Fruit fly (Drosophila melanogaster) whole organism, embryonic: Measurements from ENCODE around the gene mav.
A peak's percentile ranks its signal among the peaks of the same experiment; 100 is the strongest.

Source experiments
- ATbp ChIP-seq: fragments of 200-800 bp; sonication (Bioruptor generic); optimal IDR thresholded peaks from 2 replicates; lab custom pipeline; 2017; ENCODE audit warnings: missing biosample characterization, mild to moderate bottlenecking, missing genetic modification characterization, missing genetic modification reagents
- CG11723 ChIP-seq: fragments of 200-800 bp; sonication (Bioruptor generic); optimal IDR thresholded peaks from 2 replicates; lab custom pipeline; 2017; ENCODE audit warnings: missing biosample characterization, mild to moderate bottlenecking, missing genetic modification characterization
- CG12299 ChIP-seq: fragments of 200-800 bp; sonication (Bioruptor generic); optimal IDR thresholded peaks from 2 replicates; lab custom pipeline; 2018; ENCODE audit warnings: missing biosample characterization, mild to moderate bottlenecking, missing genetic modification characterization
- CG12769 ChIP-seq: fragments of 200-800 bp; sonication (Bioruptor generic); optimal IDR thresholded peaks from 2 replicates; lab custom pipeline; 2019; ENCODE audit warnings: missing biosample characterization, mild to moderate bottlenecking, missing genetic modification characterization, moderate library complexity
- CG17359 ChIP-seq: fragments of 200-800 bp; sonication (Bioruptor generic); optimal IDR thresholded peaks from 3 replicates; lab custom pipeline; 2018; ENCODE audit warnings: missing biosample characterization, mild to moderate bottlenecking, missing genetic modification characterization, moderate library complexity
- CG17802 ChIP-seq: fragments of 200-800 bp; sonication (Bioruptor generic); optimal IDR thresholded peaks from 2 replicates; lab custom pipeline; 2018; ENCODE audit warnings: missing biosample characterization, mild to moderate bottlenecking, missing genetic modification characterization, moderate library complexity
- CG17912 ChIP-seq: fragments of 200-800 bp; sonication (Bioruptor generic); optimal IDR thresholded peaks from 2 replicates; lab custom pipeline; 2018; ENCODE audit warnings: missing biosample characterization, mild to moderate bottlenecking, missing genetic modification characterization
- CG18262 ChIP-seq: fragments of 200-800 bp; optimal IDR thresholded peaks from 3 replicates; lab custom pipeline; 2019; ENCODE audit warnings: missing biosample characterization, mild to moderate bottlenecking, missing genetic modification characterization, moderate library complexity
- CG2199 ChIP-seq: fragments of 200-800 bp; sonication (Bioruptor generic); IDR thresholded peaks from 3 replicates; pipeline ENCODE4 v1.3.6; 2022; ENCODE audit warnings: missing biosample characterization, missing genetic modification characterization
- CG6254 ChIP-seq: fragments of 200-800 bp; sonication (Bioruptor generic); optimal IDR thresholded peaks from 3 replicates; lab custom pipeline; 2017; ENCODE audit warnings: mild to moderate bottlenecking, missing biosample characterization, missing genetic modification reagents, missing genetic modification characterization
- CG7357 ChIP-seq: fragments of 200-800 bp; sonication (Bioruptor generic); IDR thresholded peaks from 3 replicates; pipeline ENCODE4 v1.3.6; 2022; ENCODE audit warnings: missing biosample characterization, missing genetic modification characterization
- CG7556 ChIP-seq: fragments of 200-800 bp; sonication (Bioruptor generic); optimal IDR thresholded peaks from 2 replicates; lab custom pipeline; 2017; ENCODE audit warnings: missing biosample characterization, mild to moderate bottlenecking, missing genetic modification characterization
- CG8924 ChIP-seq: fragments of 200-800 bp; optimal IDR thresholded peaks from 3 replicates; lab custom pipeline; 2019; ENCODE audit warnings: missing biosample characterization, mild to moderate bottlenecking, missing genetic modification characterization, moderate library complexity
- CG9437 ChIP-seq: fragments of 200-800 bp; sonication (Bioruptor generic); optimal IDR thresholded peaks from 2 replicates; lab custom pipeline; 2018; ENCODE audit warnings: missing biosample characterization, mild to moderate bottlenecking, missing genetic modification characterization
- Fer2 ChIP-seq: fragments of 200-800 bp; sonication (Bioruptor generic); optimal IDR thresholded peaks from 2 replicates; lab custom pipeline; 2018; ENCODE audit warnings: missing biosample characterization, mild to moderate bottlenecking, missing genetic modification characterization, moderate library complexity
- H15 ChIP-seq: fragments of 200-800 bp; sonication (Bioruptor generic); IDR thresholded peaks from 3 replicates; pipeline ENCODE4 v1.3.6; 2022; ENCODE audit warnings: missing biosample characterization, missing genetic modification characterization
- H2.0 ChIP-seq: fragments of 200-800 bp; sonication (Bioruptor generic); IDR thresholded peaks from 2 replicates; pipeline ENCODE4 v1.3.6; 2022; ENCODE audit warnings: missing biosample characterization, missing genetic modification characterization
- Hr78 ChIP-seq, 2 experiments: fragments of 200-800 bp in 1 of 2; fragments of >200 bp in 1 of 2; sonication (Bioruptor generic) in 1 of 2; optimal IDR thresholded peaks; 2 replicates each; lab custom pipeline; 2017 to 2019; ENCODE audit warnings: missing biosample characterization in 2 of 2, missing genetic modification characterization in 2 of 2, mild to moderate bottlenecking in 1 of 2, moderate library complexity in 1 of 2
- MESR4 ChIP-seq: fragments of 200-800 bp; sonication (Bioruptor generic); optimal IDR thresholded peaks from 2 replicates; lab custom pipeline; 2018; ENCODE audit warnings: missing biosample characterization, mild to moderate bottlenecking, missing genetic modification characterization, moderate library complexity
- Meics ChIP-seq: fragments of 200-800 bp; sonication (Bioruptor generic); optimal IDR thresholded peaks from 2 replicates; lab custom pipeline; 2017; ENCODE audit warnings: missing biosample characterization, mild to moderate bottlenecking, missing genetic modification characterization
- NC2β ChIP-seq: fragments of 200-800 bp; sonication (Bioruptor generic); optimal IDR thresholded peaks from 2 replicates; lab custom pipeline; 2016; ENCODE audit warnings: missing biosample characterization, missing genetic modification characterization
- Neu2 ChIP-seq: fragments of 200-800 bp; sonication (Bioruptor generic); optimal IDR thresholded peaks from 3 replicates; lab custom pipeline; 2016; ENCODE audit warnings: missing biosample characterization, missing genetic modification characterization, borderline replicate concordance
- Nf-YC ChIP-seq: fragments of 200-800 bp; optimal IDR thresholded peaks from 3 replicates; lab custom pipeline; 2019; ENCODE audit warnings: missing biosample characterization, mild to moderate bottlenecking, missing genetic modification characterization, moderate library complexity
- Oli ChIP-seq: fragments of 200-800 bp; sonication (Bioruptor generic); optimal IDR thresholded peaks from 2 replicates; lab custom pipeline; 2018; ENCODE audit warnings: missing biosample characterization, mild to moderate bottlenecking, missing genetic modification characterization, moderate library complexity
- Pdp1 ChIP-seq, 2 experiments: fragments of 200-800 bp; sonication (Bioruptor generic); optimal IDR thresholded peaks; 3 replicates each; lab custom pipeline; 2016; ENCODE audit warnings: missing biosample characterization in 2 of 2, missing genetic modification characterization in 2 of 2, mild to moderate bottlenecking in 1 of 2, moderate library complexity in 1 of 2
- Sry-β ChIP-seq: fragments of 200-800 bp; sonication (Bioruptor generic); optimal IDR thresholded peaks from 2 replicates; lab custom pipeline; 2018; ENCODE audit warnings: missing biosample characterization, mild to moderate bottlenecking, missing genetic modification characterization, moderate library complexity
- Taf1 ChIP-seq: fragments of 200-800 bp; sonication (Bioruptor generic); IDR thresholded peaks from 2 replicates; pipeline ENCODE4 v1.3.6; 2022; ENCODE audit warnings: missing biosample characterization, missing genetic modification characterization
- ase ChIP-seq: fragments of 200-800 bp; sonication (Bioruptor generic); IDR thresholded peaks from 3 replicates; pipeline ENCODE4 v1.3.6; 2022; ENCODE audit warnings: missing biosample characterization, missing genetic modification characterization
- bsh ChIP-seq, 2 experiments: fragments of 200-800 bp; sonication (Bioruptor generic); optimal IDR thresholded peaks; 2 replicates each; lab custom pipeline; 2017 to 2018; ENCODE audit warnings: mild to moderate bottlenecking in 2 of 2, missing biosample characterization in 2 of 2, missing genetic modification characterization in 2 of 2, moderate library complexity in 1 of 2
- corto ChIP-seq: fragments of 200-800 bp; sonication (Bioruptor generic); optimal IDR thresholded peaks from 2 replicates; lab custom pipeline; 2016; ENCODE audit warnings: missing biosample characterization, mild to moderate bottlenecking, missing genetic modification characterization, moderate library complexity
- dysf ChIP-seq: fragments of 200-800 bp; sonication (Bioruptor generic); IDR thresholded peaks from 3 replicates; pipeline ENCODE4 v1.3.6; 2022; ENCODE audit warnings: missing biosample characterization, missing genetic modification characterization
- gcm ChIP-seq: fragments of 200-800 bp; sonication (Bioruptor generic); optimal IDR thresholded peaks from 2 replicates; lab custom pipeline; 2019; ENCODE audit warnings: missing biosample characterization, mild to moderate bottlenecking, missing genetic modification characterization, moderate library complexity
- gem ChIP-seq: fragments of 200-800 bp; sonication (Bioruptor generic); optimal IDR thresholded peaks from 2 replicates; lab custom pipeline; 2019; ENCODE audit warnings: missing biosample characterization, mild to moderate bottlenecking, missing genetic modification characterization, moderate library complexity
- gt ChIP-seq: fragments of 200-800 bp; sonication (Bioruptor generic); IDR thresholded peaks from 2 replicates; pipeline ENCODE4 v1.3.6; 2022; ENCODE audit warnings: missing biosample characterization, missing genetic modification characterization
- hbn ChIP-seq: fragments of 200-800 bp; sonication (Bioruptor generic); IDR thresholded peaks from 2 replicates; pipeline ENCODE4 v1.3.6; 2022; ENCODE audit warnings: missing biosample characterization, missing genetic modification characterization; ENCODE audit not compliant: partially characterized antibody
- inv ChIP-seq: fragments of 200-800 bp; sonication (Bioruptor generic); IDR thresholded peaks from 2 replicates; pipeline ENCODE4 v1.3.6; 2022; ENCODE audit warnings: missing biosample characterization, missing genetic modification characterization; ENCODE audit not compliant: partially characterized antibody
- lola ChIP-seq, 3 experiments: fragments of >200 bp in 2 of 3; fragments of 200-800 bp in 1 of 3; sonication (Bioruptor generic) in 1 of 3; optimal IDR thresholded peaks; 2 replicates each; lab custom pipeline; 2017 to 2019; ENCODE audit warnings: missing biosample characterization in 3 of 3, missing genetic modification characterization in 3 of 3, mild to moderate bottlenecking in 1 of 3, moderate library complexity in 1 of 3
- mld ChIP-seq: fragments of 200-800 bp; sonication (Bioruptor generic); IDR thresholded peaks from 3 replicates; pipeline ENCODE4 v1.3.6; 2022; ENCODE audit warnings: missing biosample characterization, missing genetic modification characterization; ENCODE audit not compliant: partially characterized antibody
- nom ChIP-seq: fragments of 200-800 bp; sonication (Bioruptor generic); optimal IDR thresholded peaks from 2 replicates; lab custom pipeline; 2017; ENCODE audit warnings: missing biosample characterization, missing genetic modification characterization, mild to moderate bottlenecking, moderate library complexity, missing genetic modification reagents
- phol ChIP-seq: fragments of 200-800 bp; sonication (Bioruptor generic); optimal IDR thresholded peaks from 3 replicates; lab custom pipeline; 2018; ENCODE audit warnings: missing biosample characterization, mild to moderate bottlenecking, missing genetic modification characterization, moderate library complexity
- sens ChIP-seq: fragments of 200-800 bp; sonication (Bioruptor generic); peaks from one replicate; lab custom pipeline; 2016; ENCODE audit warnings: missing biosample characterization, missing genetic modification characterization
- slou ChIP-seq: fragments of 200-800 bp; sonication (Bioruptor generic); optimal IDR thresholded peaks from 3 replicates; lab custom pipeline; 2016; ENCODE audit warnings: missing biosample characterization, missing genetic modification characterization

The mav gene

DNA sequence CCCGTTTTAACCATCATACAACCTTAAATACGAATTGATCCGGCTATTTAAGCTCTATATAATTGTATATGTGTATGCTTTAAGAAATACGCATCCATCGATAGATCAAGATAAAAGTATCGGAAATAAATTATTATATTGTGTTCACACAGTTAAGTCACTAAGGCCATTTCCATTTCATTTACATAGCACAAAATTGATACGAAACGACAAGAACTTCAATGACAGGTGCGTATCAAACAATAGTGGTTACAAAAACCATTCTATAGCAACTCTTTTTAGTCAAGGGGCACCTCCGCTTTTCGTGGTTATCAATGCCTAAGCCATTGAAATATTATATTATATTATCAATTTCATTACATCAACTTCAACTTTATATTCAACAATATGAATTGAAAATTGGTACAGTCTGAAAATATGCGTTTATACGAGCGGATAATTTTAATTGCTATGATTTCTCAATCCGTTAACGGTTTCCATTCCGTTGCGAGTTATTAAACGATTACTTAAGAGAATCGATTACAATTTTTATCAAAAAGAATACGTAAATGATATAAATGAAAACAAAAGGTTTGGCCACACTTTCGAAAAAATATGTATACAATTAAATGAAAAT lies 37.3 kb upstream of the mav start, which contains the start of the genes CG46466 and Slip1 (continued):
- no peak for TF ChIP-seq CG6254 (GFP tag; lab: Kevin White, UChicago)
- TF ChIP-seq CG7556 (GFP tag; lab: Kevin White, UChicago), result no peak
- TF ChIP-seq CG11723 (GFP tag; lab: Kevin White, UChicago), result peak; percentile 93
- no peak for TF ChIP-seq gt
- peak; percentile 93 for TF ChIP-seq CG9437 (GFP tag; lab: Kevin White, UChicago)
- TF ChIP-seq CG17359, result peak; percentile 24
- TF ChIP-seq CG8924 (tag; lab: Kevin White, UChicago), result peak; percentile 51
- TF ChIP-seq Meics (GFP tag; lab: Kevin White, UChicago), result peak; percentile 22
- no peak for TF ChIP-seq Taf1 (GFP tag; lab: Robert Waterston, UW)
- TF ChIP-seq CG7357 (GFP tag; lab: Robert Waterston, UW), result peak; percentile 94
- TF ChIP-seq CG12769 (tag; lab: Kevin White, UChicago), result no peak
- peak; percentile 18 for TF ChIP-seq Sry-β (GFP tag; lab: Kevin White, UChicago)
- peak; percentile 60 for TF ChIP-seq phol (tag; lab: Kevin White, UChicago)
- no peak for TF ChIP-seq CG17912 (GFP tag; lab: Kevin White, UChicago)

DNA sequence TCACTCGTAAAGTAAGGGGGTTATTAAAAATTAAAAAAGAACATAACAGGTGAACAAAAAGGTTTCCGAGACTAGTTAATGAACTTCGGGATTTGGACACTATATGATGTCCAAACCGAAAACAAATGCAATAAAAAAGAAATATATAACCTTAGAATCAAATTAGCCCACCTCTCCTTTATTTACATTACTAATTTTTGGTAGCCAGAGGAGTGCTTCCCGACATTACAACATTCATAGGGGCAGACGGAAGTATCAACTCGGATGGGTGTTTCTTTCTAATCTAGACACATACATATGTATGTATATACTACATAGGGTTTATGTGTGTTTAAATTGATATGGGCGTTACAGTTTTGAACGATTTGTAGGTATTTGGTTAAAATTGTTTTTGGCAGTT lies 36.3 kb upstream of the mav start:
- TF ChIP-seq CG12769 (tag; lab: Kevin White, UChicago), result peak; percentile 26
- TF ChIP-seq bsh (GFP tag; optimal IDR thresholded peaks at IDR 0.05; lab: Kevin White, UChicago), result no peak
- TF ChIP-seq CG2199, result peak; percentile 10; the same call in 1 of the 3 replicates
- peak; percentile 68 for TF ChIP-seq gcm (GFP tag; lab: Kevin White, UChicago)
- peak; percentile 71 for TF ChIP-seq sens (GFP tag; lab: Kevin White, UChicago)
- peak in 1 of 2 experiments; percentile 31 for TF ChIP-seq Pdp1 (GFP tag; optimal IDR thresholded peaks at IDR 0.05; lab: Kevin White, UChicago)
- TF ChIP-seq hbn (GFP tag; lab: Robert Waterston, UW), result no peak
- TF ChIP-seq slou (GFP tag; lab: Kevin White, UChicago), result no peak
- TF ChIP-seq MESR4 (GFP tag; lab: Kevin White, UChicago), result peak; percentile 5

DNA sequence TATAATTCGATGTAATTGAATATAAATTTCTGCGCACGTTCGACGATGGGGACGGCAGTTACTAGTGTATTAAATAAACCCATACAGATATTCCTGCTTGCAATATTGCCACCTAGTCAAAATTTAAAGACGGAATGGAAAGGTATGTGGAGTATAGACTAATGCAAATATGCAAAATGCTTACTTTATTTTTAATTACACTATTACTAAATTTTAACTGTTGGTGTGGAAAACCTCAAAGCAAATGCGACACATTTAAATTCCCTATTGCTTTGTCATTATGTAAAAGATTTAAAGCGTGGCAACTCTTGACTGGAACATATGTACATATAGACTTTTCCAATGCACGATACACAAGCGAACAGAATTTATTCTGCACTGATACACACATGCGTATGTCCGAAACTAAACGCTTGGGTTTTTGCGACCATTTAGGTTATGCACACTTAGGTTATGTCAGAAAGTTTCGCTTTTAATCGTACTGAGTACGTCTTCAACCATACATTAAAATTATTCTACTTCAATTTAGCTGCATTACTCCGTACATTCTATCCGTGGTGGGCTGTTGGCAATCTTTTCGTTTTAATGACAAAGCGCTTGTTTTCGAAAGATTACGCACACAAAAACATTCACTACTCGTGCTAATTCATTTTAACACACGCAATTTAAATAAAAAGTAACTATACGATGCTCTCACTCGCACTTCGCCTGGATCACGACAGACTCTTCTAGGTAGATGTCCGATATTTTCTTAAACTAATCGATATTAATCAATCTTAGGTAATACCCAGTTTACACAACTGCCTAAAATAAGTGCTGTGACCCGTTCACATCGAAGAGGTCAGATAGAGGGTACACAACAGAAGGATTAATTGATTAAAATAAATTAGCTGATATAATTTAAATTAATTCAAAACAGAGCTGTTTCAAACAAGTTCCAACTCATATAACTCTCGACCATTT lies 34.3 kb upstream of the mav start, which contains the start of gene gw:
Gene gw, minus strand, starts transcription at position 725 of the 963 bp plus-strand sequence.
- no peak for TF ChIP-seq Oli (tag; lab: Kevin White, UChicago)
- peak; percentile 72 for TF ChIP-seq inv (GFP tag; lab: Robert Waterston, UW)
- no peak; the same call in 2 of the 3 replicates for TF ChIP-seq dysf (GFP tag; lab: Robert Waterston, UW)
- peak; percentile 80 for TF ChIP-seq CG18262 (tag; lab: Kevin White, UChicago)
- TF ChIP-seq Hr78 (GFP tag; optimal IDR thresholded peaks at IDR 0.05; lab: Kevin White, UChicago), result no peak
- TF ChIP-seq NC2β (GFP tag; lab: Kevin White, UChicago), result peak; percentile 67
- TF ChIP-seq Neu2 (GFP tag; lab: Kevin White, UChicago), result no peak
- no peak; the same call in 1 of the 3 replicates for TF ChIP-seq ase (GFP tag; lab: Robert Waterston, UW)
- TF ChIP-seq Sry-β (GFP tag; lab: Kevin White, UChicago), result peak; percentile 31
- TF ChIP-seq H2.0 (GFP tag; lab: Robert Waterston, UW), result no peak; the same call in 1 of the 2 replicates
- TF ChIP-seq CG17802 (tag; lab: Kevin White, UChicago), result peak; percentile 100
- TF ChIP-seq nom (GFP tag; lab: Kevin White, UChicago), result peak; percentile 79
- TF ChIP-seq CG12299, result peak; percentile 76
- no peak for TF ChIP-seq corto
- no peak for TF ChIP-seq H15
- peak in 2 of 3 experiments; percentile 77 to 84 for TF ChIP-seq lola (GFP tag; optimal IDR thresholded peaks at IDR 0.05; lab: Kevin White, UChicago)
- peak; percentile 92 for TF ChIP-seq MESR4 (GFP tag; lab: Kevin White, UChicago)
- peak; percentile 86 for TF ChIP-seq gem
- TF ChIP-seq mld (GFP tag; lab: Robert Waterston, UW), result peak; percentile 53; the same call in 1 of the 3 replicates
- peak; percentile 32 for TF ChIP-seq Nf-YC (tag; lab: Kevin White, UChicago)
- TF ChIP-seq ATbp, result peak; percentile 75
- peak; percentile 62 for TF ChIP-seq Fer2
